Worm (Caenorhabditis elegans) whole organism, L2 larva: ENCODE data around the gene far-5.

Experiments used
- C34F6.9 ChIP-seq: fragments of 150-350 bp; optimal IDR thresholded peaks from 2 replicates; lab custom pipeline; 2014; ENCODE audit warnings: missing biosample characterization, missing genetic modification characterization
- F13H6.1 ChIP-seq: sonication (generic microtip); optimal IDR thresholded peaks from 2 replicates; lab custom pipeline; 2016; ENCODE audit warnings: missing genetic modification characterization, missing compliant biosample characterization
- R02D3.7 ChIP-seq: fragments of 150-350 bp; optimal IDR thresholded peaks from 2 replicates; lab custom pipeline; 2014; ENCODE audit warnings: missing biosample characterization, missing genetic modification characterization
- Y55F3AM.14 ChIP-seq: fragments of 200-800 bp; sonication (Bioruptor generic); optimal IDR thresholded peaks from 2 replicates; lab custom pipeline; 2018; ENCODE audit warnings: mild to moderate bottlenecking, missing genetic modification characterization, missing compliant biosample characterization
- ZK546.5 ChIP-seq: sonication (generic microtip); optimal IDR thresholded peaks from 2 replicates; lab custom pipeline; 2017; ENCODE audit warnings: missing biosample characterization, missing genetic modification characterization
- alr-1 ChIP-seq: fragments of 150-350 bp; optimal IDR thresholded peaks from 2 replicates; lab custom pipeline; 2014; ENCODE audit warnings: missing biosample characterization, missing genetic modification characterization
- ama-1 ChIP-seq: fragments of 150-350 bp; optimal IDR thresholded peaks from 2 replicates; lab custom pipeline; 2018; ENCODE audit warnings: inconsistent platforms
- blmp-1 ChIP-seq: sonication (generic microtip); optimal IDR thresholded peaks from 2 replicates; lab custom pipeline; 2017; ENCODE audit warnings: missing genetic modification characterization, mild to moderate bottlenecking, missing compliant biosample characterization, antibody characterized with exemption, moderate library complexity; ENCODE audit not compliant: insufficient read depth
- ceh-16 ChIP-seq: fragments of 150-350 bp; optimal IDR thresholded peaks from 2 replicates; lab custom pipeline; 2014; ENCODE audit warnings: missing biosample characterization, missing genetic modification characterization
- ceh-82 ChIP-seq: fragments of 150-350 bp; optimal IDR thresholded peaks from 2 replicates; lab custom pipeline; 2014; ENCODE audit warnings: missing biosample characterization, missing genetic modification characterization
- crh-2 ChIP-seq: sonication (generic microtip); optimal IDR thresholded peaks from 2 replicates; lab custom pipeline; 2017; ENCODE audit warnings: missing biosample characterization, missing genetic modification characterization
- egl-27 ChIP-seq: sonication (generic microtip); optimal IDR thresholded peaks from 3 replicates; lab custom pipeline; 2017; ENCODE audit warnings: missing biosample characterization, missing genetic modification reagents, missing genetic modification characterization
- elt-1 ChIP-seq: fragments of 150-350 bp; optimal IDR thresholded peaks from 2 replicates; lab custom pipeline; 2014; ENCODE audit warnings: missing biosample characterization, missing genetic modification characterization
- fos-1 ChIP-seq: fragments of 150-350 bp; optimal IDR thresholded peaks from 2 replicates; lab custom pipeline; 2014; ENCODE audit warnings: missing biosample characterization, missing genetic modification characterization
- gmeb-1 ChIP-seq: fragments of 150-350 bp; optimal IDR thresholded peaks from 2 replicates; lab custom pipeline; 2014; ENCODE audit warnings: missing biosample characterization, missing genetic modification characterization
- lin-11 ChIP-seq: fragments of 150-350 bp; sonication (generic microtip); optimal IDR thresholded peaks from 2 replicates; lab custom pipeline; 2014; ENCODE audit warnings: missing biosample characterization, missing genetic modification characterization, inconsistent platforms, mixed read lengths
- lin-13 ChIP-seq: fragments of 150-350 bp; optimal IDR thresholded peaks from 2 replicates; lab custom pipeline; 2014; ENCODE audit warnings: missing biosample characterization, missing genetic modification reagents, missing genetic modification characterization
- lsy-2 ChIP-seq, 2 experiments: fragments of 150-350 bp in 1 of 2; sonication (generic microtip) in 1 of 2; optimal IDR thresholded peaks; 2 replicates each; lab custom pipeline; 2014 to 2017; ENCODE audit warnings: missing biosample characterization in 2 of 2, missing genetic modification characterization in 2 of 2
- mbf-1 ChIP-seq: sonication (generic microtip); optimal IDR thresholded peaks from 2 replicates; lab custom pipeline; 2017; ENCODE audit warnings: missing biosample characterization, missing genetic modification characterization
- nhr-10 ChIP-seq: sonication (generic microtip); optimal IDR thresholded peaks from 2 replicates; lab custom pipeline; 2017; ENCODE audit warnings: missing biosample characterization, missing genetic modification characterization
- nhr-11 ChIP-seq: fragments of 150-350 bp; optimal IDR thresholded peaks from 2 replicates; lab custom pipeline; 2014; ENCODE audit warnings: missing biosample characterization, missing genetic modification characterization
- nhr-12 ChIP-seq: fragments of 150-350 bp; optimal IDR thresholded peaks from 2 replicates; lab custom pipeline; 2014; ENCODE audit warnings: missing biosample characterization, missing genetic modification characterization
- nhr-129 ChIP-seq: fragments of 150-350 bp; optimal IDR thresholded peaks from 2 replicates; lab custom pipeline; 2014; ENCODE audit warnings: missing biosample characterization, missing genetic modification characterization
- nhr-21 ChIP-seq: fragments of 150-350 bp; optimal IDR thresholded peaks from 2 replicates; lab custom pipeline; 2014; ENCODE audit warnings: missing biosample characterization, missing genetic modification characterization
- nhr-23 ChIP-seq: fragments of 150-350 bp; optimal IDR thresholded peaks from 2 replicates; lab custom pipeline; 2014; ENCODE audit warnings: missing biosample characterization, missing genetic modification reagents, missing genetic modification characterization
- nhr-237 ChIP-seq: fragments of 150-350 bp; optimal IDR thresholded peaks from 2 replicates; lab custom pipeline; 2014; ENCODE audit warnings: missing biosample characterization, missing genetic modification characterization
- nhr-25 ChIP-seq: fragments of 150-350 bp; sonication (generic microtip); optimal IDR thresholded peaks from 3 replicates; lab custom pipeline; 2014; ENCODE audit warnings: missing biosample characterization, missing genetic modification characterization
- nhr-77 ChIP-seq: fragments of 150-350 bp; optimal IDR thresholded peaks from 2 replicates; lab custom pipeline; 2014; ENCODE audit warnings: missing biosample characterization, missing genetic modification characterization
- peb-1 ChIP-seq: fragments of 150-350 bp; optimal IDR thresholded peaks from 2 replicates; lab custom pipeline; 2014; ENCODE audit warnings: missing biosample characterization, missing genetic modification characterization
- sem-4 ChIP-seq: fragments of 150-350 bp; optimal IDR thresholded peaks from 2 replicates; lab custom pipeline; 2014; ENCODE audit warnings: missing biosample characterization, missing genetic modification reagents, missing genetic modification characterization
- skn-1 ChIP-seq: sonication (generic microtip); optimal IDR thresholded peaks from 2 replicates; lab custom pipeline; 2017; ENCODE audit warnings: missing biosample characterization, missing genetic modification characterization
- sma-3 ChIP-seq: sonication (generic microtip); optimal IDR thresholded peaks from 2 replicates; lab custom pipeline; 2016; ENCODE audit warnings: missing genetic modification reagents, missing genetic modification characterization, missing compliant biosample characterization
- sma-9 ChIP-seq, 2 experiments: fragments of 150-350 bp in 1 of 2; sonication (generic microtip) in 1 of 2; optimal IDR thresholded peaks; 2 replicates each; lab custom pipeline; 2014 to 2016; ENCODE audit warnings: missing genetic modification characterization in 2 of 2, mild to moderate bottlenecking in 1 of 2, missing biosample characterization in 1 of 2, missing compliant biosample characterization in 1 of 2, missing genetic modification reagents in 1 of 2, moderate library complexity in 1 of 2
- snpc-4 ChIP-seq: fragments of 150-350 bp; optimal IDR thresholded peaks from 2 replicates; lab custom pipeline; 2014; ENCODE audit warnings: missing biosample characterization, missing genetic modification characterization
- unc-55 ChIP-seq: fragments of 150-350 bp; sonication (generic microtip); optimal IDR thresholded peaks from 3 replicates; lab custom pipeline; 2014; ENCODE audit warnings: missing biosample characterization, missing genetic modification reagents, missing genetic modification characterization
- unc-62 ChIP-seq: fragments of 150-350 bp; optimal IDR thresholded peaks from 2 replicates; lab custom pipeline; 2014; ENCODE audit warnings: missing biosample characterization, missing genetic modification reagents, missing genetic modification characterization
- ztf-1 ChIP-seq: fragments of 200-800 bp; sonication (Bioruptor generic); conservative IDR thresholded peaks from 2 replicates; pipeline ENCODE4 v1.3.6; 2022; ENCODE audit warnings: missing genetic modification characterization, missing compliant biosample characterization
- ztf-4 ChIP-seq: fragments of 150-350 bp; optimal IDR thresholded peaks from 2 replicates; lab custom pipeline; 2014; ENCODE audit warnings: missing biosample characterization, missing genetic modification characterization

The far-5 gene

ce11 chrV:12995269-12995668 lies at the start of gene far-5:
TSS of gene far-5 (plus strand) at chrV:12995569.
- TF ChIP-seq egl-27 (tag; lab: Kevin White, UChicago): no peak

ce11 chrV:12949607-12950006 lies 45.8 kb upstream of the far-5 start, which contains the start of gene T16G1.13:
TSS of gene T16G1.13 (plus strand) at chrV:12949907.
- no peak for TF ChIP-seq R02D3.7 (tag; lab: Kevin White, UChicago)
- no peak for TF ChIP-seq nhr-11 (tag; lab: Kevin White, UChicago)
- no peak for TF ChIP-seq egl-27 (tag; lab: Kevin White, UChicago)
- TF ChIP-seq snpc-4: no peak
- no peak for TF ChIP-seq nhr-21 (tag; lab: Kevin White, UChicago)
- TF ChIP-seq lsy-2 (tag; optimal IDR thresholded peaks at IDR 0.05; lab: Kevin White, UChicago): no peak
- no peak for TF ChIP-seq unc-62
- TF ChIP-seq peb-1 (tag; lab: Kevin White, UChicago): no peak
- TF ChIP-seq ztf-1: no peak
- no peak for TF ChIP-seq ceh-82
- no peak for TF ChIP-seq ZK546.5
- TF ChIP-seq alr-1: no peak
- no peak for TF ChIP-seq sem-4 (tag; lab: Kevin White, UChicago)
- TF ChIP-seq fos-1 (tag; lab: Kevin White, UChicago): no peak
- TF ChIP-seq nhr-23: no peak
- TF ChIP-seq skn-1 (tag; lab: Kevin White, UChicago): no peak
- TF ChIP-seq nhr-77 (tag; lab: Kevin White, UChicago): no peak
- TF ChIP-seq ceh-16 (tag; lab: Kevin White, UChicago): no peak

- TF ChIP-seq ceh-16 (tag; lab: Kevin White, UChicago): no peak
- TF ChIP-seq lin-13: peak; percentile 9
- TF ChIP-seq ama-1 (lab: Kevin White, UChicago): no peak
- TF ChIP-seq nhr-11 (tag; lab: Kevin White, UChicago): no peak
- peak in 1 of 2 experiments; percentile 70 for TF ChIP-seq lsy-2 (tag; optimal IDR thresholded peaks at IDR 0.05; lab: Kevin White, UChicago)
- TF ChIP-seq nhr-12 (tag; lab: Kevin White, UChicago): no peak
- TF ChIP-seq sma-3 (GFP tag; lab: Kevin White, UChicago): no peak
- TF ChIP-seq F13H6.1 (tag; lab: Kevin White, UChicago): peak; percentile 46
- TF ChIP-seq crh-2 (tag; lab: Kevin White, UChicago): peak; percentile 90
- TF ChIP-seq R02D3.7 (tag; lab: Kevin White, UChicago): no peak
- peak; percentile 40 for TF ChIP-seq fos-1 (tag; lab: Kevin White, UChicago)
- TF ChIP-seq nhr-129 (tag; lab: Kevin White, UChicago): peak; percentile 48
- TF ChIP-seq unc-55: peak; percentile 55
- TF ChIP-seq ZK546.5: no peak
- no peak for TF ChIP-seq nhr-237 (tag; lab: Kevin White, UChicago)
- TF ChIP-seq C34F6.9 (tag; lab: Kevin White, UChicago): peak; percentile 67
- no peak for TF ChIP-seq nhr-21 (tag; lab: Kevin White, UChicago)
- TF ChIP-seq nhr-25 (tag; lab: Kevin White, UChicago): no peak
- no peak for TF ChIP-seq alr-1
- TF ChIP-seq snpc-4: peak; percentile 28
- peak; percentile 34 for TF ChIP-seq gmeb-1
- no peak for TF ChIP-seq skn-1 (tag; lab: Kevin White, UChicago)
- TF ChIP-seq Y55F3AM.14 (GFP tag; lab: Kevin White, UChicago): no peak
- no peak for TF ChIP-seq lin-11 (tag; lab: Kevin White, UChicago)
These were observed 44.4 kb upstream of the far-5 start, which contains the start of the genes T16G1.9 and T16G1.18 for ce11 chrV:12950812-12951528. TSS of gene T16G1.9 (minus strand) at chrV:12950862. TSS of gene T16G1.18 (plus strand) at chrV:12951304.

- TF ChIP-seq elt-1 (tag; lab: Kevin White, UChicago) (no peak), gmeb-1 (peak; percentile 23), sma-9 (GFP tag; optimal IDR thresholded peaks at IDR 0.05; lab: Kevin White, UChicago) (no peak), sma-9 (tag; optimal IDR thresholded peaks at IDR 0.05; lab: Kevin White, UChicago) (no peak), crh-2 (tag; lab: Kevin White, UChicago) (peak; percentile 71), nhr-129 (tag; lab: Kevin White, UChicago) (peak; percentile 40), blmp-1 (no peak), ceh-82 (no peak), C34F6.9 (tag; lab: Kevin White, UChicago) (peak; percentile 4), unc-55 (peak; percentile 49), Y55F3AM.14 (GFP tag; lab: Kevin White, UChicago) (no peak), ztf-4 (tag; lab: Kevin White, UChicago) (no peak), nhr-12 (tag; lab: Kevin White, UChicago) (no peak), egl-27 (tag; lab: Kevin White, UChicago) (no peak), nhr-10 (tag; lab: Kevin White, UChicago) (no peak), mbf-1 (tag; lab: Kevin White, UChicago) (no peak), ceh-16 (tag; lab: Kevin White, UChicago) (no peak), lsy-2 (tag; optimal IDR thresholded peaks at IDR 0.05; lab: Kevin White, UChicago) (peak in 1 of 2 experiments; percentile 43), sem-4 (tag; lab: Kevin White, UChicago) (no peak)
These were observed 43.1 kb upstream of the far-5 start, which contains the start of gene pqn-68 for ce11 chrV:12952287-12952686. TSS of gene pqn-68 (plus strand) at chrV:12952636.
